Worm (Caenorhabditis elegans) whole organism, L2 larva: ENCODE measurements around the gene gly-8.

Source experiments
- aly-2 ChIP-seq: fragments of 150-350 bp; optimal IDR thresholded peaks from 2 replicates; lab custom pipeline; 2014; ENCODE audit warnings: missing biosample characterization, missing genetic modification characterization
- ceh-82 ChIP-seq: fragments of 150-350 bp; optimal IDR thresholded peaks from 2 replicates; lab custom pipeline; 2014; ENCODE audit warnings: missing biosample characterization, missing genetic modification characterization
- egl-27 ChIP-seq: sonication (generic microtip); optimal IDR thresholded peaks from 3 replicates; lab custom pipeline; 2017; ENCODE audit warnings: missing biosample characterization, missing genetic modification reagents, missing genetic modification characterization
- lin-13 ChIP-seq: fragments of 150-350 bp; optimal IDR thresholded peaks from 2 replicates; lab custom pipeline; 2014; ENCODE audit warnings: missing biosample characterization, missing genetic modification reagents, missing genetic modification characterization
- lsy-2 ChIP-seq, 2 experiments: fragments of 150-350 bp in 1 of 2; sonication (generic microtip) in 1 of 2; optimal IDR thresholded peaks; 2 replicates each; lab custom pipeline; 2014 to 2017; ENCODE audit warnings: missing biosample characterization in 2 of 2, missing genetic modification characterization in 2 of 2
- mdl-1 ChIP-seq, 2 experiments: fragments of 150-350 bp in 1 of 2; sonication (generic microtip) in 1 of 2; optimal IDR thresholded peaks; 2 replicates each; lab custom pipeline; 2017; ENCODE audit warnings: missing biosample characterization in 2 of 2, missing genetic modification characterization in 2 of 2
- nhr-12 ChIP-seq: fragments of 150-350 bp; optimal IDR thresholded peaks from 2 replicates; lab custom pipeline; 2014; ENCODE audit warnings: missing biosample characterization, missing genetic modification characterization
- nhr-129 ChIP-seq: fragments of 150-350 bp; optimal IDR thresholded peaks from 2 replicates; lab custom pipeline; 2014; ENCODE audit warnings: missing biosample characterization, missing genetic modification characterization
- nhr-21 ChIP-seq: fragments of 150-350 bp; optimal IDR thresholded peaks from 2 replicates; lab custom pipeline; 2014; ENCODE audit warnings: missing biosample characterization, missing genetic modification characterization
- nhr-237 ChIP-seq: fragments of 150-350 bp; optimal IDR thresholded peaks from 2 replicates; lab custom pipeline; 2014; ENCODE audit warnings: missing biosample characterization, missing genetic modification characterization
- nhr-25 ChIP-seq: fragments of 150-350 bp; sonication (generic microtip); optimal IDR thresholded peaks from 3 replicates; lab custom pipeline; 2014; ENCODE audit warnings: missing biosample characterization, missing genetic modification characterization
- sma-3 ChIP-seq: sonication (generic microtip); optimal IDR thresholded peaks from 2 replicates; lab custom pipeline; 2016; ENCODE audit warnings: missing genetic modification reagents, missing genetic modification characterization, missing compliant biosample characterization
- snpc-4 ChIP-seq: fragments of 150-350 bp; optimal IDR thresholded peaks from 2 replicates; lab custom pipeline; 2014; ENCODE audit warnings: missing biosample characterization, missing genetic modification characterization
- unc-62 ChIP-seq: fragments of 150-350 bp; optimal IDR thresholded peaks from 2 replicates; lab custom pipeline; 2014; ENCODE audit warnings: missing biosample characterization, missing genetic modification reagents, missing genetic modification characterization

DNA sequence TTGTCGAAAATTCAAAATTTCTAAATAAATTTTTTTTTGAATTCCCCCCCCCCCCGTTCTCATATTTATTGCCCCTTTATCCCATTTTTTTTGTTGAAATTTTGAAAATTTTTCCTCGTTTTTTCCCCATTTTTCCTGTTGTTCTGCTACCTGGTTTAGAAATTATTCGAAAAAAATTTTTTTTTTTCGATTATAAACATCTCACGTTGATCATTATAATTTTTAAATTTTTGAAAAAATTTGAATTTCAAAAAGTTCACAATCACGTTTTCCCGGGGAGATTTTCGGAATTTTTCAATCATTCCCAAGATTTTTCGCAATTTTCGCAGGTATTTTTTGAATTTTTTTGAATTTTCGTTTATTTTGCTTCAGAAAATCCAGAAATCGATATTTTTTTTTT, 36.1 kb upstream of the gly-8 start, which contains the start of gene Y66D12A.3:
- TF ChIP-seq nhr-237 (no peak), nhr-25 (tag; lab: Kevin White, UChicago) (no peak), mdl-1 (tag; optimal IDR thresholded peaks at IDR 0.05; lab: Kevin White, UChicago) (no peak), nhr-12 (tag; lab: Kevin White, UChicago) (no peak), aly-2 (tag; lab: Kevin White, UChicago) (no peak), egl-27 (tag; lab: Kevin White, UChicago) (no peak), nhr-129 (tag; lab: Kevin White, UChicago) (no peak), ceh-82 (tag; lab: Kevin White, UChicago) (no peak), nhr-21 (no peak), lsy-2 (tag; optimal IDR thresholded peaks at IDR 0.05; lab: Kevin White, UChicago) (no peak), lin-13 (GFP tag; lab: Kevin White, UChicago) (no peak), snpc-4 (tag; lab: Kevin White, UChicago) (no peak), unc-62 (GFP tag; lab: Kevin White, UChicago) (no peak), sma-3 (GFP tag; lab: Kevin White, UChicago) (no peak)
